Fruit fly (Drosophila melanogaster): ENCODE data around the gene CG43057.

CG43057 gene

dm6 chr2L:8274958-8275584, 31.3 kb upstream of the CG43057 start (continued):
- TF ChIP-seq Meics (GFP tag; optimal IDR thresholded peaks at IDR 0.05) (peak; percentile 44), CG9609 (GFP tag; optimal IDR thresholded peaks at IDR 0.05) (no peak), tna (GFP tag; IDR thresholded peaks at IDR 0.05; ENCODE audit: partially characterized antibody) (no peak), CG12942 (GFP tag; optimal IDR thresholded peaks at IDR 0.05) (peak; percentile 19), CG31441 (GFP tag; IDR thresholded peaks at IDR 0.05) (peak; percentile 81), Gsc (GFP tag; IDR thresholded peaks at IDR 0.05) (no peak), CG9437 (GFP tag; optimal IDR thresholded peaks at IDR 0.05) (peak; percentile 49), Antp (GFP tag; optimal IDR thresholded peaks at IDR 0.05) (no peak), grau (tag; optimal IDR thresholded peaks at IDR 0.05) (peak; percentile 78), tin (GFP tag; optimal IDR thresholded peaks at IDR 0.05) (peak; percentile 53), sug (tag; optimal IDR thresholded peaks at IDR 0.05) (peak; percentile 4), Drgx (GFP tag; IDR thresholded peaks at IDR 0.05) (peak; percentile 77), ATbp (GFP tag; optimal IDR thresholded peaks at IDR 0.05) (peak; percentile 42), row (GFP tag; IDR thresholded peaks at IDR 0.05) (peak; percentile 78), crp (GFP tag; optimal IDR thresholded peaks at IDR 0.05) (no peak), CG10462 (GFP tag; optimal IDR thresholded peaks at IDR 0.05) (peak; percentile 42), CG42726 (GFP tag; IDR thresholded peaks at IDR 0.05; ENCODE audit: partially characterized antibody) (no peak), CG31365 (tag; optimal IDR thresholded peaks at IDR 0.05) (no peak), CG10321 (GFP tag; IDR thresholded peaks at IDR 0.05) (no peak), Nf-YB (GFP tag; optimal IDR thresholded peaks at IDR 0.05) (peak; percentile 55), CG6854 (GFP tag; optimal IDR thresholded peaks at IDR 0.05) (peak; percentile 42), CG3163 (GFP tag; optimal IDR thresholded peaks at IDR 0.05) (no peak), Fer1 (GFP tag; optimal IDR thresholded peaks at IDR 0.05) (peak; percentile 38), CG4820 (GFP tag; optimal IDR thresholded peaks at IDR 0.05) (peak; percentile 57), Tbp (GFP tag; optimal IDR thresholded peaks at IDR 0.05) (no peak), CG18476 (GFP tag; optimal IDR thresholded peaks at IDR 0.05) (peak; percentile 31), esg (GFP tag; conservative IDR thresholded peaks at IDR 0.05) (peak; percentile 26; the same call in 1 of the 2 replicates), CG11093 (GFP tag; IDR thresholded peaks at IDR 0.05) (no peak), B-H2 (GFP tag; optimal IDR thresholded peaks at IDR 0.05) (no peak), org-1 (GFP tag; optimal IDR thresholded peaks at IDR 0.05) (peak; percentile 59), CG12769 (tag; optimal IDR thresholded peaks at IDR 0.05) (no peak), btn (GFP tag; optimal IDR thresholded peaks at IDR 0.05) (no peak), fd64A (GFP tag; optimal IDR thresholded peaks at IDR 0.05) (no peak), CG12659 (GFP tag; optimal IDR thresholded peaks at IDR 0.05) (peak; percentile 18), CG9727 (GFP tag; optimal IDR thresholded peaks at IDR 0.05) (peak; percentile 86), nmo (GFP tag; optimal IDR thresholded peaks at IDR 0.05) (peak; percentile 84), ash1 (GFP tag; optimal IDR thresholded peaks at IDR 0.05) (no peak), CG10366 (GFP tag; IDR thresholded peaks at IDR 0.05) (peak; percentile 57), Adf1 (GFP tag; IDR thresholded peaks at IDR 0.05) (no peak), CG2120 (GFP tag; optimal IDR thresholded peaks at IDR 0.05) (peak; percentile 1), Sox100B (GFP tag; optimal IDR thresholded peaks at IDR 0.05) (peak; percentile 63), Hr3 (GFP tag; optimal IDR thresholded peaks at IDR 0.05) (peak; percentile 44), slou (GFP tag; optimal IDR thresholded peaks at IDR 0.05) (no peak), eyg (GFP tag; optimal IDR thresholded peaks at IDR 0.05) (no peak), CG11247 (GFP tag; IDR thresholded peaks at IDR 0.05) (0 out of 2 replicates have a peak, but pooled peaks have one; percentile 33), Camta (GFP tag; optimal IDR thresholded peaks at IDR 0.05) (no peak), Gug (GFP tag; IDR thresholded peaks at IDR 0.05) (no peak), z (GFP tag; IDR thresholded peaks at IDR 0.05) (peak; percentile 53; the same call in 1 of the 3 replicates), CG4707 (GFP tag; optimal IDR thresholded peaks at IDR 0.05) (peak; percentile 12), dm (GFP tag; optimal IDR thresholded peaks at IDR 0.05) (no peak)

Measured in whole organism, embryonic.